Worm (Caenorhabditis elegans): ENCODE data around the gene act-4.

act-4 gene

DNA sequence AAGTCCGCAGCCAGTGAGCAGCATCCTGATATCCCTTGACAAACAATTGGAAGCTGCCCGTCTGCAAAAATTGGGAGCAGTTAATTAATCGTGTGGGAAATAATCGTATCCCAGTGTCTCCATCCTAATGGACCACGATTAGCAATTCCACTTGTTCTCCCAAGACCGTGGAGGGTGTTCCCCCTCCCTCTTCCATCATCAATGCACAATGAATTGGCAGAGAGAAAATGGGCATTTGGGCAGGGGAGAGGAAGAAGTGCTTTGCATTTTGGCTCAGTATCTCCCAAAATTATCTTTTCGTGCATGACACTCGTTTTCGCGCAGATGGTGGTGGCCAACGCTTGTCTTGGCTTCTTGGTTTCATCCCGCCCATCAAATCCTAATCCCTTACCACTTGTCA, 17.7 kb downstream of the act-4 start:
- TF ChIP-seq pes-1 (GFP tag; IDR thresholded peaks at IDR 0.05) (no peak), hmbx-1 (tag; optimal IDR thresholded peaks at IDR 0.05) (no peak), B0310.2 (tag; optimal IDR thresholded peaks at IDR 0.05) (no peak), ama-1 (optimal IDR thresholded peaks at IDR 0.05) (no peak), ceh-13 (GFP tag; optimal IDR thresholded peaks at IDR 0.05) (no peak), sea-1 (GFP tag; conservative IDR thresholded peaks at IDR 0.05) (no peak), scrt-1 (GFP tag; IDR thresholded peaks at IDR 0.05) (no peak), ets-7 (tag; optimal IDR thresholded peaks at IDR 0.05) (no peak), tbx-37 (GFP tag; conservative IDR thresholded peaks at IDR 0.05) (no peak), flt-1 (GFP tag; IDR thresholded peaks at IDR 0.05) (no peak)

- TF ChIP-seq tbx-37 (GFP tag; conservative IDR thresholded peaks at IDR 0.05) (no peak), B0310.2 (tag; optimal IDR thresholded peaks at IDR 0.05) (no peak), ceh-13 (GFP tag; optimal IDR thresholded peaks at IDR 0.05) (no peak), F13C5.2 (tag; optimal IDR thresholded peaks at IDR 0.05) (no peak)
Measured at ce11 chrX:4979060-4979459, 18.6 kb downstream of the act-4 start.

DNA sequence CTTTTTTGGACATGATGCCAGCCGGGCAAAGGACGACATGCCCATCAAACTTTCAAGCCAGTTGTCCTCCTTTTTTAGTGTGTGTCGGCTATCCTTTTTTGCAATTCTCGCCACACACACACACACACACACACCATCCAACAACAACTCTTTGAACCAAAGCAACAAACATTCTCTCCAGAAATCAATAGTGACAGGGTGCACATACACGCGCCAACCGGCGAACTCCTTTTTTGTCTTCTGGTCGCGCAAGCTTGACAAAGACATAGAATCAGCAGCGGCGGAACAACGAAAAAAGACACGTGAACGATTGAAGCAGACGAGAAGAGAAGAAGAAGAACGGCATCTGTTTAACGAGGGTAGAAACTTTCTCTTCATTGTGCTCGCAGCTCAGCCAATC, 20.6 kb downstream of the act-4 start:
- TF ChIP-seq ets-7 (tag; optimal IDR thresholded peaks at IDR 0.05) = no peak
- no peak for TF ChIP-seq hnd-1 (tag; optimal IDR thresholded peaks at IDR 0.05)
- no peak for TF ChIP-seq ceh-13 (GFP tag; optimal IDR thresholded peaks at IDR 0.05)
- TF ChIP-seq hmbx-1 (tag; optimal IDR thresholded peaks at IDR 0.05) = no peak
- no peak for TF ChIP-seq tbx-37 (GFP tag; conservative IDR thresholded peaks at IDR 0.05)
- TF ChIP-seq pes-1 (GFP tag; IDR thresholded peaks at IDR 0.05) = no peak
- TF ChIP-seq F13C5.2 (tag; optimal IDR thresholded peaks at IDR 0.05) = no peak

DNA sequence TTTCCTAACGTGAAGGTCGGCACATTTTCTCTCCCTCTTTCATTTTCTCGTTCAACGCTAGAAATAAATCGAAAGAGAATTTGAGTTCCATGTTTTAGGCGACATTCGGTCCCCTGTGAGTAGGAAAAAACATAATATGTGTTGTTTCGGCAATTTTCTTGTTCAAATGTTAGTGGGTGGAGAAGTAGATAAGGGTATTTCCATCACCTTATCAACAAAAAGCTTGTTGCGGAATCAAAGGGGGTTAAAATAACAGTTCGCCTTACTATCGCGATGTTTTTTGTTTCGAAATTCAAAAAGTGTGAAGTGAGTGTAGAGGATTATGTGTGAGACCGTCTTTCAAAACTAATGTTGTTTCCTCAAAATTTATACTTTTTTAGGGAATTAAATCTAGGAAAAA, 21.2 kb downstream of the act-4 start:
- TF ChIP-seq ets-7 (tag; optimal IDR thresholded peaks at IDR 0.05) (no peak), hmbx-1 (tag; optimal IDR thresholded peaks at IDR 0.05) (no peak), aly-1 (tag; optimal IDR thresholded peaks at IDR 0.05) (no peak), hmg-4 (GFP tag; optimal IDR thresholded peaks at IDR 0.05) (no peak), tbx-11 (GFP tag; IDR thresholded peaks at IDR 0.05) (no peak), F13C5.2 (tag; optimal IDR thresholded peaks at IDR 0.05) (no peak), hnd-1 (tag; optimal IDR thresholded peaks at IDR 0.05) (no peak), B0310.2 (tag; optimal IDR thresholded peaks at IDR 0.05) (no peak), scrt-1 (GFP tag; IDR thresholded peaks at IDR 0.05) (no peak), ceh-13 (GFP tag; optimal IDR thresholded peaks at IDR 0.05) (no peak), pes-1 (GFP tag; IDR thresholded peaks at IDR 0.05) (no peak), flt-1 (GFP tag; IDR thresholded peaks at IDR 0.05) (no peak), ceh-36 (tag; optimal IDR thresholded peaks at IDR 0.05) (no peak), tbx-37 (GFP tag; conservative IDR thresholded peaks at IDR 0.05) (no peak)

ce11 chrX:4982009-4982625, 21.7 kb downstream of the act-4 start:
- TF ChIP-seq pes-1 (GFP tag; IDR thresholded peaks at IDR 0.05) (no peak), scrt-1 (GFP tag; IDR thresholded peaks at IDR 0.05) (no peak), flt-1 (GFP tag; IDR thresholded peaks at IDR 0.05) (no peak), hnd-1 (tag; optimal IDR thresholded peaks at IDR 0.05) (no peak), tra-4 (tag; optimal IDR thresholded peaks at IDR 0.05) (no peak), B0310.2 (tag; optimal IDR thresholded peaks at IDR 0.05) (no peak), F13C5.2 (tag; optimal IDR thresholded peaks at IDR 0.05) (no peak), tbx-11 (GFP tag; IDR thresholded peaks at IDR 0.05) (no peak), aly-1 (tag; optimal IDR thresholded peaks at IDR 0.05) (no peak), hmbx-1 (tag; optimal IDR thresholded peaks at IDR 0.05) (no peak), sea-1 (GFP tag; conservative IDR thresholded peaks at IDR 0.05) (no peak), tbx-37 (GFP tag; conservative IDR thresholded peaks at IDR 0.05) (no peak), ceh-36 (tag; optimal IDR thresholded peaks at IDR 0.05) (no peak), hmg-4 (GFP tag; optimal IDR thresholded peaks at IDR 0.05) (no peak), ets-7 (tag; optimal IDR thresholded peaks at IDR 0.05) (no peak), ama-1 (optimal IDR thresholded peaks at IDR 0.05) (no peak), ceh-13 (GFP tag; optimal IDR thresholded peaks at IDR 0.05) (no peak)

ce11 chrX:4986354-4986753, 25.9 kb downstream of the act-4 start:
- TF ChIP-seq ama-1 (optimal IDR thresholded peaks at IDR 0.05) (no peak), pes-1 (GFP tag; IDR thresholded peaks at IDR 0.05) (no peak), flt-1 (GFP tag; IDR thresholded peaks at IDR 0.05) (no peak), aly-1 (tag; optimal IDR thresholded peaks at IDR 0.05) (no peak), F13C5.2 (tag; optimal IDR thresholded peaks at IDR 0.05) (no peak), tbx-37 (GFP tag; conservative IDR thresholded peaks at IDR 0.05) (no peak), B0310.2 (tag; optimal IDR thresholded peaks at IDR 0.05) (no peak), tbx-11 (GFP tag; IDR thresholded peaks at IDR 0.05) (no peak), hnd-1 (tag; optimal IDR thresholded peaks at IDR 0.05) (no peak), hmbx-1 (tag; optimal IDR thresholded peaks at IDR 0.05) (no peak), ets-7 (tag; optimal IDR thresholded peaks at IDR 0.05) (no peak), ceh-13 (GFP tag; optimal IDR thresholded peaks at IDR 0.05) (no peak), sea-1 (GFP tag; conservative IDR thresholded peaks at IDR 0.05) (no peak), hmg-4 (GFP tag; optimal IDR thresholded peaks at IDR 0.05) (no peak), ceh-36 (tag; optimal IDR thresholded peaks at IDR 0.05) (no peak), tra-4 (tag; optimal IDR thresholded peaks at IDR 0.05) (no peak), scrt-1 (GFP tag; IDR thresholded peaks at IDR 0.05) (no peak)

DNA sequence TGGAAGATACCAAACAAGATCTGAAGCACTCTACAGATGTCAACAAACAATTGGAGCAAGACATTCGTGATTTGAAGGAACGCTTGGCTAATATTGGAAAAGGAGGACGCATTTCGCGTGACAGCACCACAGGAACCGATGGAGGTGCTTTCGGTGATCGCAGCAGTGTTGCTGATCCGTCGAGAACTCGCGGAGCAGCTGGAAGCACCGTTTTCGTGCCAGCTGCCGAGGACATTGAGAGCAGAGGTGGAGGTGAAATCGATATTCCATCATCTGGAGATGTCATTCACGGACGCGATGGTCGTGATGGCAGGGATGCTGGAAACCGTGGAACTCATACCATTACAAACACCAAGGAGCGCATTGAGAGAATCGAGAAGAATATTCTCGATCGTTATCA, 27.2 kb downstream of the act-4 start:
- TF ChIP-seq tra-4 (tag; optimal IDR thresholded peaks at IDR 0.05) = no peak
- no peak for TF ChIP-seq hmbx-1 (tag; optimal IDR thresholded peaks at IDR 0.05)
- no peak for TF ChIP-seq hnd-1 (tag; optimal IDR thresholded peaks at IDR 0.05)
- no peak for TF ChIP-seq scrt-1 (GFP tag; IDR thresholded peaks at IDR 0.05)
- no peak for TF ChIP-seq tbx-11 (GFP tag; IDR thresholded peaks at IDR 0.05)
- TF ChIP-seq ceh-13 (GFP tag; optimal IDR thresholded peaks at IDR 0.05) = no peak
- TF ChIP-seq tbx-37 (GFP tag; conservative IDR thresholded peaks at IDR 0.05) = no peak

DNA sequence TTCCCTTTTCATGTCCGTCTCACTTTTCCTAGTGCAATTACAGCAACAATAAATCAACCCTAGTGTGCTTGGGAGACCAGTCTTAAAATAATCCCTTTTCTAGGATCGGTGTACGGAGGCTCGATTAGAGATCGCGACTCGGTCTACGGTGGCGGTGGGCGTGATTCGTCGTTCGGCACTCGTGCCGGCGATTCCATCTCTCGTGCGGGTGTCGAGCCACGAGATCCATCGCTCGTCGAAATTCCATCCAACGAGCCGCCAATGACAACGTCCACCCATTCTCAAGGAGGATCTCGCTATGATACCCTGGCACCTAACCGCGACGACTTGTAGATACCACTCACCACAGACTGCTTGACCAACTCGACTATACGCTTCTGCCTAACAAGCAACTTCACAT, 32.1 kb downstream of the act-4 start:
- TF ChIP-seq sea-1 (GFP tag; conservative IDR thresholded peaks at IDR 0.05) (no peak), F13C5.2 (tag; optimal IDR thresholded peaks at IDR 0.05) (no peak), pes-1 (GFP tag; IDR thresholded peaks at IDR 0.05) (no peak), ceh-13 (GFP tag; optimal IDR thresholded peaks at IDR 0.05) (no peak), ama-1 (optimal IDR thresholded peaks at IDR 0.05) (no peak)
